Worm (Caenorhabditis elegans) whole organism, late embryonic: Measurements from ENCODE around the gene sax-2.

Experiments used
- C08G9.2 ChIP-seq: sonication (generic microtip); optimal IDR thresholded peaks from 2 replicates; lab custom pipeline; 2016; ENCODE audit warnings: mild to moderate bottlenecking, missing genetic modification characterization, moderate library complexity, missing compliant biosample characterization
- C38D4.7 ChIP-seq: fragments of 200-800 bp; sonication (Bioruptor generic); optimal IDR thresholded peaks from 2 replicates; lab custom pipeline; 2018; ENCODE audit warnings: mild to moderate bottlenecking, missing genetic modification characterization, moderate library complexity, missing compliant biosample characterization
- K02D7.2 ChIP-seq: sonication (generic microtip); optimal IDR thresholded peaks from 2 replicates; lab custom pipeline; 2017; ENCODE audit warnings: mild to moderate bottlenecking, missing genetic modification characterization, missing compliant biosample characterization
- T23F11.4 ChIP-seq: fragments of 200-800 bp; sonication (Bioruptor generic); optimal IDR thresholded peaks from 2 replicates; lab custom pipeline; 2018; ENCODE audit warnings: mild to moderate bottlenecking, missing genetic modification characterization, missing compliant biosample characterization
- Y22D7AL.16 ChIP-seq: sonication (generic microtip); optimal IDR thresholded peaks from 2 replicates; lab custom pipeline; 2016; ENCODE audit warnings: missing genetic modification characterization, missing compliant biosample characterization
- ama-1 ChIP-seq: fragments of 150-350 bp; optimal IDR thresholded peaks from 2 replicates; lab custom pipeline; 2014
- ceh-19 ChIP-seq: fragments of 200-800 bp; sonication (Bioruptor generic); optimal IDR thresholded peaks from 2 replicates; lab custom pipeline; 2018; ENCODE audit warnings: mild to moderate bottlenecking, missing genetic modification characterization, missing compliant biosample characterization
- ceh-2 ChIP-seq: sonication (generic microtip); optimal IDR thresholded peaks from 2 replicates; lab custom pipeline; 2016; ENCODE audit warnings: missing genotype, missing genetic modification characterization, missing compliant biosample characterization
- ceh-31 ChIP-seq: sonication (generic microtip); optimal IDR thresholded peaks from 2 replicates; lab custom pipeline; 2016; ENCODE audit warnings: missing genetic modification characterization, missing compliant biosample characterization
- ceh-45 ChIP-seq: fragments of 200-800 bp; sonication (Bioruptor generic); IDR thresholded peaks from 2 replicates; pipeline ENCODE4 v1.3.6; 2022; ENCODE audit warnings: missing genetic modification reagents, missing genetic modification characterization, missing compliant biosample characterization
- ceh-9 ChIP-seq: sonication (generic microtip); optimal IDR thresholded peaks from 2 replicates; lab custom pipeline; 2016; ENCODE audit warnings: mild to moderate bottlenecking, missing genetic modification characterization, inconsistent platforms, missing compliant biosample characterization
- che-1 ChIP-seq: sonication (generic microtip); optimal IDR thresholded peaks from 2 replicates; lab custom pipeline; 2016; ENCODE audit warnings: mild to moderate bottlenecking, missing genetic modification characterization, missing compliant biosample characterization
- dve-1 ChIP-seq: sonication (generic microtip); optimal IDR thresholded peaks from 2 replicates; lab custom pipeline; 2017; ENCODE audit warnings: antibody characterized with exemption, mild to moderate bottlenecking, missing genetic modification characterization, missing compliant biosample characterization
- ets-4 ChIP-seq: sonication (generic microtip); optimal IDR thresholded peaks from 2 replicates; lab custom pipeline; 2016; ENCODE audit warnings: missing genetic modification characterization, missing compliant biosample characterization
- fkh-10 ChIP-seq: fragments of 150-350 bp; optimal IDR thresholded peaks from 2 replicates; lab custom pipeline; 2014; ENCODE audit warnings: missing biosample characterization, missing genetic modification reagents, missing genetic modification characterization
- fkh-6 ChIP-seq: sonication (generic microtip); optimal IDR thresholded peaks from 2 replicates; lab custom pipeline; 2016; ENCODE audit warnings: missing genetic modification characterization, missing compliant biosample characterization
- hlh-13 ChIP-seq: fragments of 200-800 bp; sonication (Bioruptor generic); optimal IDR thresholded peaks from 2 replicates; lab custom pipeline; 2018; ENCODE audit warnings: mild to moderate bottlenecking, missing genetic modification characterization, missing compliant biosample characterization
- hlh-15 ChIP-seq: sonication (generic microtip); optimal IDR thresholded peaks from 2 replicates; lab custom pipeline; 2016; ENCODE audit warnings: missing genetic modification characterization, missing compliant biosample characterization
- hlh-30 ChIP-seq: sonication (generic microtip); optimal IDR thresholded peaks from 2 replicates; lab custom pipeline; 2017; ENCODE audit warnings: antibody characterized with exemption, missing genetic modification characterization, missing compliant biosample characterization; ENCODE audit not compliant: insufficient read depth
- hlh-6 ChIP-seq: sonication (generic microtip); optimal IDR thresholded peaks from 2 replicates; lab custom pipeline; 2016; ENCODE audit warnings: missing genotype, missing genetic modification characterization, missing compliant biosample characterization
- hlh-8 ChIP-seq: sonication (generic microtip); optimal IDR thresholded peaks from 2 replicates; lab custom pipeline; 2016; ENCODE audit warnings: missing genotype, missing genetic modification characterization, missing compliant biosample characterization
- lin-11 ChIP-seq: fragments of 200-800 bp; sonication (Bioruptor generic); optimal IDR thresholded peaks from 2 replicates; lab custom pipeline; 2018; ENCODE audit warnings: mild to moderate bottlenecking, missing genetic modification characterization, missing compliant biosample characterization
- nhr-11 ChIP-seq: fragments of 150-350 bp; optimal IDR thresholded peaks from 2 replicates; lab custom pipeline; 2014; ENCODE audit warnings: missing biosample characterization, missing genetic modification characterization
- nhr-232 ChIP-seq: sonication (generic microtip); optimal IDR thresholded peaks from 2 replicates; lab custom pipeline; 2016; ENCODE audit warnings: missing genetic modification characterization, missing compliant biosample characterization
- npax-4 ChIP-seq: sonication (generic microtip); optimal IDR thresholded peaks from 2 replicates; lab custom pipeline; 2016; ENCODE audit warnings: missing genetic modification characterization, missing compliant biosample characterization
- odd-2 ChIP-seq: sonication (generic microtip); optimal IDR thresholded peaks from 2 replicates; lab custom pipeline; 2017; ENCODE audit warnings: antibody characterized with exemption, mild to moderate bottlenecking, missing genetic modification characterization, missing compliant biosample characterization
- pha-2 ChIP-seq: sonication (generic microtip); optimal IDR thresholded peaks from 2 replicates; lab custom pipeline; 2017; ENCODE audit warnings: mild to moderate bottlenecking, missing genetic modification characterization, missing compliant biosample characterization
- pros-1 ChIP-seq: fragments of 150-350 bp; optimal IDR thresholded peaks from 2 replicates; lab custom pipeline; 2014; ENCODE audit warnings: missing biosample characterization, missing genetic modification reagents, missing genetic modification characterization
- rnt-1 ChIP-seq: sonication (generic microtip); optimal IDR thresholded peaks from 2 replicates; lab custom pipeline; 2016; ENCODE audit warnings: missing genetic modification characterization, missing compliant biosample characterization
- sdc-2 ChIP-seq: sonication (generic microtip); optimal IDR thresholded peaks from 2 replicates; lab custom pipeline; 2016; ENCODE audit warnings: missing genotype, missing genetic modification characterization, missing compliant biosample characterization
- sox-4 ChIP-seq: sonication (generic microtip); optimal IDR thresholded peaks from 2 replicates; lab custom pipeline; 2017; ENCODE audit warnings: mild to moderate bottlenecking, missing genetic modification characterization, inconsistent platforms, missing compliant biosample characterization
- syd-9 ChIP-seq: sonication (generic microtip); optimal IDR thresholded peaks from 2 replicates; lab custom pipeline; 2016; ENCODE audit warnings: mild to moderate bottlenecking, missing genetic modification characterization, moderate library complexity, missing compliant biosample characterization
- tbx-2 ChIP-seq: sonication (generic microtip); optimal IDR thresholded peaks from 2 replicates; lab custom pipeline; 2016; ENCODE audit warnings: missing genetic modification characterization, missing compliant biosample characterization
- unc-3 ChIP-seq, 2 experiments: fragments of 200-800 bp in 1 of 2; sonication (Bioruptor generic) in 1 of 2; sonication (generic microtip) in 1 of 2; conservative IDR thresholded peaks in 1 of 2; optimal IDR thresholded peaks in 1 of 2; 2 replicates each; pipeline versions ENCODE4 v1.3.6 to Lab custom; 2016 to 2022; ENCODE audit warnings: missing compliant biosample characterization in 2 of 2, missing genetic modification characterization in 2 of 2, missing genetic modification reagents in 1 of 2

sax-2 gene

DNA sequence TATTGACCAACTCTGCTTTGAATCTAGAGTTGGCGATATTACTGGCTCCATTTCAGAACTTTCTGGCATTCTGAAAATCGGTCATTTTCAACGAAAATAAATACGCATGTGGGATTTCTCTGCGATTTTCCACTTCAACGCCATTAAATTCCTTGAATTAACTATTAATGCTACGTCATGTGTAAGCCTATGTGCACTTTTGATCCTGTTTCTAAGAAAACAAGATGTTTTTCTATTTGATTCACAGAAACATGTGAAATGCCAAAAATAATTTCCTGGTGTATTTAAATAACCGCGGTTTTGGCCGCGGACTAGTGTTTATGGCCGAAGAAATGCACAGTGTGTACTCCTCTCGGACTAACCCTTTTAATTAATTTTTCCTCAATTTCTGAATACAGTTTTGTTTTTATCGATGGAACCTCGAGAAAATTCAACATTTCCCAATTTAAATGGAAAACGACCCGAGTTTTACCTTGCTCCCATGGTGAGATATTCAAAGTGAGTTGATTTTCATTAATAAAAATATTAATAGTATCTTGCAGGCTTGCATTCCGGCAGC lies 40.7 kb upstream of the sax-2 start, which contains the start of the genes C45G9.11 and C45G9.2 (continued):
- TF ChIP-seq ama-1 (lab: Kevin White, UChicago) (no peak), ceh-2 (tag; lab: Kevin White, UChicago) (peak; percentile 91), sox-4 (no peak), hlh-6 (tag; lab: Kevin White, UChicago) (no peak), ceh-19 (GFP tag; lab: Kevin White, UChicago) (no peak), ceh-31 (peak; percentile 96), sdc-2 (tag; lab: Kevin White, UChicago) (peak; percentile 28), hlh-30 (tag; lab: Kevin White, UChicago) (no peak), dve-1 (tag; lab: Kevin White, UChicago) (no peak), C08G9.2 (tag; lab: Kevin White, UChicago) (peak; percentile 96), npax-4 (tag; lab: Kevin White, UChicago) (no peak), lin-11 (tag; lab: Kevin White, UChicago) (no peak), hlh-13 (GFP tag; lab: Kevin White, UChicago) (no peak)

DNA sequence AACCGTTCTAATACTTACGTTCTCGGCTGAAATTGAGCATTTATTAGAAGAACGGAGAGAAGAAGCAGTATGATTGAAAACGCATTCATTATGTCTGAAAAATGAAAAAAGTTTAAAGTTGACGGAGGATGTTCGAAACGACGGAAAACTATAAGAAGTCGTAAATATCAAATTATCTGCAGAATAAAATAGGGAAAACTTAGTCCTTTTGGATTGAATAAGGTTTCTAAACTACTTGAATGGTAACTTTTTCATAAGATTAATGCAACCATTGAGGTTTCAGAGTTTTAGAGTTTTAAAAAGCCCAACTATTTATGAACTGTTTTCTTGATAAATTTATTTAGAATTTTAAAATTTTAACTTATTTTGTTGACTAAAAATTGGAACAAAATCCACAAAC lies 38.0 kb upstream of the sax-2 start, which contains the start of gene C45G9.12:
TSS of gene C45G9.12 (minus strand) at position 101 of the 400 bp plus-strand sequence.
- no peak for TF ChIP-seq T23F11.4 (GFP tag; lab: Kevin White, UChicago)
- no peak for TF ChIP-seq ceh-9 (tag; lab: Kevin White, UChicago)
- no peak for TF ChIP-seq nhr-232 (tag; lab: Kevin White, UChicago)
- TF ChIP-seq ceh-45 (GFP tag; lab: Robert Waterston, UW) = no peak
- TF ChIP-seq ceh-2 (tag; lab: Kevin White, UChicago) = no peak
- TF ChIP-seq fkh-6 (tag; lab: Kevin White, UChicago) = no peak
- TF ChIP-seq ama-1 (lab: Kevin White, UChicago) = no peak
- no peak for TF ChIP-seq ets-4 (tag; lab: Kevin White, UChicago)

DNA sequence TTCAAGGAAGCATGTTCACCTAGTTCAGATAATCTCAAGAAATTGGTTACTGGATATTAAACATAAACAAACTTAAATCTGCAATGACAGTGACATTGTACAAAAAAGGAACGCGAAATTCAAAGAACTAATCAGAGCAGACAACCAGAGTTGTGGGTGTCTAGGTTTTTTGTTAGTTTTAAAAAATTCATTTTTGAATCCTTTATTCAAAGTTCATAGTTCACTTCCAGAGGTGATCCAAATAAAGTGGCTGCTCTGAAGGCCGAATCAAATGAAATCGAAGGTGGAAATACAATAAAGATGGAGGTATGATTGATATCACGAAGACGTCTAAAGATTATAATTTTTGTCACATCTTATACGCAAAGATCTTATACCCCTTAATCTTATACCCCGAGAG lies 35.1 kb upstream of the sax-2 start, which contains the start of gene ttbk-6:
TSS of gene ttbk-6 (plus strand) at position 301 of the 400 bp plus-strand sequence.
- TF ChIP-seq ceh-19 (GFP tag; lab: Kevin White, UChicago) (no peak), pros-1 (no peak), hlh-15 (no peak), ceh-2 (tag; lab: Kevin White, UChicago) (no peak), sdc-2 (tag; lab: Kevin White, UChicago) (no peak), nhr-11 (tag; lab: Kevin White, UChicago) (no peak), syd-9 (tag; lab: Kevin White, UChicago) (no peak), Y22D7AL.16 (no peak), rnt-1 (tag; lab: Kevin White, UChicago) (no peak), ceh-9 (tag; lab: Kevin White, UChicago) (no peak), pha-2 (tag; lab: Kevin White, UChicago) (no peak), unc-3 (GFP tag; conservative IDR thresholded peaks at IDR 0.05; lab: Robert Waterston, UW) (no peak), unc-3 (tag; optimal IDR thresholded peaks at IDR 0.05; lab: Kevin White, UChicago) (no peak)
- TF ChIP-seq, all 69 proteins: peak for 0

DNA sequence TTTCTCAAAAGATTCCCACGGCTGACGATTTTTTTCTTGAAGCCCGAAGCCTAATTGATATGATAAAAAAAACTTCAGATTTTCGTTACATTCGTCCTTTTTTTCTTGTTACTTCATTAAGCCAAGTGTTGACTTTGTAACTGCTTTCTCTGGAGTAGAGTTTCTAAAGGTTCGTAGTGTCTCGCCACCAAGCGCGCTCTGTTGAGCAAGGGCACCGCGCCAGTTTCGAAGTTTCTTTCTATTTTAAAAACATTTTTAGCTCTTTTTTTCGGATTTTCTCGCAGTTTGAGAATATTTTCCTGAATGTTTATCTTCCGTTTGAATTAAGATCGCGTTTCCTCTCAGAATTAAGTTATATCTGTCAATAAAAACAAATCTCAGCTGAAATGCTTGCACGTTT lies 32.9 kb upstream of the sax-2 start:
- no peak for TF ChIP-seq K02D7.2 (tag; lab: Kevin White, UChicago)
- no peak for TF ChIP-seq ceh-45 (GFP tag; lab: Robert Waterston, UW)
- no peak for TF ChIP-seq C38D4.7 (GFP tag; lab: Kevin White, UChicago)
- TF ChIP-seq dve-1 (tag; lab: Kevin White, UChicago) = no peak
- TF ChIP-seq hlh-8 (tag; lab: Kevin White, UChicago) = no peak
- no peak for TF ChIP-seq ets-4 (tag; lab: Kevin White, UChicago)
- no peak for TF ChIP-seq ceh-19 (GFP tag; lab: Kevin White, UChicago)
- no peak for TF ChIP-seq tbx-2 (tag; lab: Kevin White, UChicago)
- TF ChIP-seq che-1 (tag; lab: Kevin White, UChicago) = no peak
- no peak for TF ChIP-seq odd-2 (tag; lab: Kevin White, UChicago)
- TF ChIP-seq fkh-10 = no peak
- TF ChIP-seq Y22D7AL.16 = no peak
